Worm (Caenorhabditis elegans) whole organism, young adult: Measurements from ENCODE around the gene W03D2.9.

Source experiments
- F52B5.7 ChIP-seq: sonication (generic microtip); optimal IDR thresholded peaks from 2 replicates; lab custom pipeline; 2016; ENCODE audit warnings: mild to moderate bottlenecking, missing genetic modification characterization, missing compliant biosample characterization
- ZK185.1 ChIP-seq: sonication (generic microtip); optimal IDR thresholded peaks from 2 replicates; lab custom pipeline; 2016; ENCODE audit warnings: mild to moderate bottlenecking, missing genetic modification characterization, missing compliant biosample characterization; ENCODE audit not compliant: poor library complexity, severe bottlenecking
- ama-1 ChIP-seq, 3 experiments: fragments of 150-350 bp in 1 of 3; sonication (generic microtip) in 2 of 3; optimal IDR thresholded peaks; 2 replicates each; lab custom pipeline; 2014 to 2018; ENCODE audit warnings: missing biosample characterization in 2 of 3, missing genetic modification characterization in 2 of 3, missing genetic modification reagents in 2 of 3
- aptf-3 ChIP-seq: fragments of 200-800 bp; sonication (Bioruptor generic); IDR thresholded peaks from 2 replicates; pipeline ENCODE4 v1.3.6; 2022; ENCODE audit warnings: missing genetic modification characterization, missing compliant biosample characterization
- athp-1 ChIP-seq: sonication (generic microtip); optimal IDR thresholded peaks from 2 replicates; lab custom pipeline; 2017; ENCODE audit warnings: mild to moderate bottlenecking, missing genetic modification characterization, missing compliant biosample characterization
- cebp-1 ChIP-seq, 2 experiments: fragments of 200-800 bp in 1 of 2; sonication (Bioruptor generic) in 1 of 2; sonication (generic microtip) in 1 of 2; IDR thresholded peaks in 1 of 2; optimal IDR thresholded peaks in 1 of 2; 2 replicates each; pipeline versions ENCODE4 v1.3.6 to Lab custom; 2017 to 2022; ENCODE audit warnings: missing compliant biosample characterization in 2 of 2, missing genetic modification characterization in 2 of 2, mild to moderate bottlenecking in 1 of 2, missing genetic modification reagents in 1 of 2, moderate library complexity in 1 of 2
- cebp-2 ChIP-seq: fragments of 200-800 bp; sonication (Bioruptor generic); IDR thresholded peaks from 2 replicates; pipeline ENCODE4 v1.3.6; 2022; ENCODE audit warnings: missing genetic modification characterization, missing compliant biosample characterization
- chd-7 ChIP-seq: sonication (generic microtip); optimal IDR thresholded peaks from 2 replicates; lab custom pipeline; 2016; ENCODE audit warnings: mild to moderate bottlenecking, missing genetic modification characterization, moderate library complexity, missing compliant biosample characterization
- him-1 ChIP-seq: sonication (generic microtip); optimal IDR thresholded peaks from 2 replicates; lab custom pipeline; 2016; ENCODE audit warnings: missing genotype, missing genetic modification reagents, missing genetic modification characterization, missing compliant biosample characterization
- hlh-12 ChIP-seq: sonication (generic microtip); optimal IDR thresholded peaks from 2 replicates; lab custom pipeline; 2016; ENCODE audit warnings: missing genetic modification characterization, missing compliant biosample characterization
- lin-54 ChIP-seq: fragments of 200-800 bp; sonication (Bioruptor generic); optimal IDR thresholded peaks from 2 replicates; lab custom pipeline; 2018; ENCODE audit warnings: mild to moderate bottlenecking, missing genetic modification characterization, missing compliant biosample characterization
- snpc-4 ChIP-seq, 5 experiments: fragments of 150-350 bp in 1 of 5; sonication (generic microtip) in 4 of 5; optimal IDR thresholded peaks; 2 replicates each; lab custom pipeline; 2014 to 2018; ENCODE audit warnings: missing genetic modification characterization in 5 of 5, missing biosample characterization in 3 of 5, antibody characterized with exemption in 2 of 5, mild to moderate bottlenecking in 2 of 5, missing compliant biosample characterization in 2 of 5, missing genotype in 2 of 5, moderate library complexity in 2 of 5, missing genetic modification reagents in 1 of 5
- sptf-2 ChIP-seq: fragments of 200-800 bp; sonication (Bioruptor generic); optimal IDR thresholded peaks from 2 replicates; lab custom pipeline; 2018; ENCODE audit warnings: mild to moderate bottlenecking, missing genetic modification characterization, missing compliant biosample characterization

- TF ChIP-seq cebp-1 (GFP tag; IDR thresholded peaks at IDR 0.05; lab: Robert Waterston, UW), result no peak
- TF ChIP-seq cebp-1 (tag; optimal IDR thresholded peaks at IDR 0.05; lab: Kevin White, UChicago), result no peak
- TF ChIP-seq aptf-3 (GFP tag; lab: Robert Waterston, UW), result no peak
- no peak for TF ChIP-seq lin-54 (GFP tag; lab: Kevin White, UChicago)
- TF ChIP-seq him-1 (tag; lab: Kevin White, UChicago), result no peak
- TF ChIP-seq F52B5.7 (tag; lab: Kevin White, UChicago), result no peak
- TF ChIP-seq snpc-4 (GFP tag; optimal IDR thresholded peaks at IDR 0.05; lab: Kevin White, UChicago), result no peak
- no peak for TF ChIP-seq snpc-4 (tag; optimal IDR thresholded peaks at IDR 0.05; lab: Kevin White, UChicago)
- TF ChIP-seq chd-7 (tag; lab: Kevin White, UChicago), result no peak
- TF ChIP-seq sptf-2 (GFP tag; lab: Kevin White, UChicago), result no peak
- TF ChIP-seq hlh-12, result no peak
- no peak for TF ChIP-seq cebp-2 (GFP tag; lab: Robert Waterston, UW)
- TF ChIP-seq ZK185.1, result no peak
- TF ChIP-seq ama-1 (optimal IDR thresholded peaks at IDR 0.05; lab: Kevin White, UChicago), result no peak
- TF ChIP-seq ama-1 (GFP tag; optimal IDR thresholded peaks at IDR 0.05; lab: Kevin White, UChicago), result no peak
- TF ChIP-seq athp-1 (tag; lab: Kevin White, UChicago), result no peak
These were observed 2.5 kb downstream of the W03D2.9 start, which contains the start of gene pqn-75 for ce11 chrIV:4072027-4072426.
